Worm (Caenorhabditis elegans) whole organism, L4 larva: ENCODE results near the gene C03A3.2.

ENCODE experiments used
- F37D6.2 ChIP-seq: sonication (generic microtip); optimal IDR thresholded peaks from 2 replicates; lab custom pipeline; 2016; ENCODE audit warnings: mild to moderate bottlenecking, missing genetic modification characterization, missing compliant biosample characterization
- R02D3.7 ChIP-seq: fragments of 150-350 bp; sonication (generic microtip); optimal IDR thresholded peaks from 3 replicates; lab custom pipeline; 2014; ENCODE audit warnings: missing biosample characterization, missing genetic modification characterization
- T20F7.1 ChIP-seq: fragments of 200-800 bp; sonication (Bioruptor generic); optimal IDR thresholded peaks from 2 replicates; lab custom pipeline; 2018; ENCODE audit warnings: mild to moderate bottlenecking, missing genetic modification characterization, missing compliant biosample characterization
- Y75B8A.6 ChIP-seq: fragments of 200-800 bp; sonication (Bioruptor generic); IDR thresholded peaks from 2 replicates; pipeline ENCODE4 v1.3.6; 2022; ENCODE audit warnings: missing genetic modification reagents, missing genetic modification characterization, missing compliant biosample characterization
- aha-1 ChIP-seq: fragments of 150-350 bp; peaks from one replicate; lab custom pipeline; 2014; ENCODE audit warnings: missing biosample characterization, missing genetic modification characterization
- attf-4 ChIP-seq: sonication (generic microtip); optimal IDR thresholded peaks from 3 replicates; lab custom pipeline; 2017; ENCODE audit warnings: missing biosample characterization, missing genetic modification characterization
- daf-16 ChIP-seq, 3 experiments: sonication (generic microtip); optimal IDR thresholded peaks; 2 replicates each; lab custom pipeline; 2016 to 2017; ENCODE audit warnings: missing genetic modification characterization in 3 of 3, missing genetic modification reagents in 3 of 3, mild to moderate bottlenecking in 2 of 3, missing compliant biosample characterization in 2 of 3, missing biosample characterization in 1 of 3, moderate library complexity in 1 of 3
- dmd-6 ChIP-seq: fragments of 200-800 bp; sonication (Bioruptor generic); IDR thresholded peaks from 2 replicates; pipeline ENCODE4 v1.3.6; 2022; ENCODE audit warnings: missing genetic modification reagents, missing genetic modification characterization, missing compliant biosample characterization
- dpl-1 ChIP-seq: fragments of 150-350 bp; optimal IDR thresholded peaks from 2 replicates; lab custom pipeline; 2014; ENCODE audit warnings: missing biosample characterization, missing genetic modification reagents, missing genetic modification characterization
- fkh-10 ChIP-seq: fragments of 150-350 bp; optimal IDR thresholded peaks from 2 replicates; lab custom pipeline; 2014; ENCODE audit warnings: missing biosample characterization, missing genetic modification reagents, missing genetic modification characterization
- hif-1 ChIP-seq, 2 experiments: sonication (generic microtip); optimal IDR thresholded peaks; 2 replicates each; lab custom pipeline; 2016 to 2017; ENCODE audit warnings: missing compliant biosample characterization in 2 of 2, missing genetic modification characterization in 2 of 2, missing genetic modification reagents in 2 of 2, missing genotype in 2 of 2, mild to moderate bottlenecking in 1 of 2
- hlh-11 ChIP-seq: fragments of 200-800 bp; sonication (Bioruptor generic); optimal IDR thresholded peaks from 2 replicates; lab custom pipeline; 2018; ENCODE audit warnings: mild to moderate bottlenecking, missing genetic modification characterization, missing compliant biosample characterization
- hlh-30 ChIP-seq: sonication (generic microtip); optimal IDR thresholded peaks from 2 replicates; lab custom pipeline; 2017; ENCODE audit warnings: antibody characterized with exemption, mild to moderate bottlenecking, missing genetic modification characterization, missing compliant biosample characterization; ENCODE audit not compliant: insufficient read depth
- hmg-1.1 ChIP-seq: fragments of 200-800 bp; sonication (Bioruptor generic); IDR thresholded peaks from 2 replicates; pipeline ENCODE4 v1.3.6; 2022; ENCODE audit warnings: missing genetic modification reagents, missing genetic modification characterization, missing compliant biosample characterization
- lin-1 ChIP-seq: fragments of 200-800 bp; sonication (Bioruptor generic); IDR thresholded peaks from 2 replicates; pipeline ENCODE4 v1.3.6; 2022; ENCODE audit warnings: missing genetic modification reagents, missing genetic modification characterization, missing compliant biosample characterization
- lin-13 ChIP-seq: fragments of 150-350 bp; optimal IDR thresholded peaks from 2 replicates; lab custom pipeline; 2014; ENCODE audit warnings: missing biosample characterization, missing genetic modification reagents, missing genetic modification characterization
- lin-38 ChIP-seq: fragments of 200-800 bp; sonication (Bioruptor generic); IDR thresholded peaks from 2 replicates; pipeline ENCODE4 v1.3.6; 2022; ENCODE audit warnings: missing genetic modification reagents, missing genetic modification characterization, missing compliant biosample characterization
- lin-39 ChIP-seq: fragments of 150-350 bp; optimal IDR thresholded peaks from 2 replicates; lab custom pipeline; 2014; ENCODE audit warnings: missing biosample characterization, missing genetic modification reagents, missing genetic modification characterization
- lsy-2 ChIP-seq, 2 experiments: fragments of 150-350 bp in 1 of 2; sonication (generic microtip) in 1 of 2; optimal IDR thresholded peaks; 2 replicates each; lab custom pipeline; 2014 to 2017; ENCODE audit warnings: missing biosample characterization in 2 of 2, missing genetic modification characterization in 2 of 2
- madf-9 ChIP-seq: fragments of 200-800 bp; sonication (Bioruptor generic); conservative IDR thresholded peaks from 2 replicates; pipeline ENCODE4 v1.3.6; 2022; ENCODE audit warnings: missing genetic modification reagents, missing genetic modification characterization, missing compliant biosample characterization
- mdl-1 ChIP-seq, 2 experiments: fragments of 150-350 bp in 1 of 2; sonication (generic microtip) in 1 of 2; optimal IDR thresholded peaks; 2 replicates each; lab custom pipeline; 2014 to 2017; ENCODE audit warnings: missing biosample characterization in 2 of 2, missing genetic modification characterization in 2 of 2
- mep-1 ChIP-seq: fragments of 150-350 bp; sonication (generic microtip); optimal IDR thresholded peaks from 3 replicates; lab custom pipeline; 2014; ENCODE audit warnings: missing biosample characterization, missing genetic modification characterization
- mes-2 ChIP-seq: sonication (generic microtip); optimal IDR thresholded peaks from 2 replicates; lab custom pipeline; 2016; ENCODE audit warnings: missing genotype, mild to moderate bottlenecking, missing genetic modification characterization, missing compliant biosample characterization; ENCODE audit not compliant: poor library complexity, severe bottlenecking
- mxl-3 ChIP-seq: fragments of 200-800 bp; sonication (Bioruptor generic); optimal IDR thresholded peaks from 2 replicates; lab custom pipeline; 2018; ENCODE audit warnings: mild to moderate bottlenecking, missing genetic modification characterization, missing compliant biosample characterization
- nhr-102 ChIP-seq: sonication (generic microtip); optimal IDR thresholded peaks from 2 replicates; lab custom pipeline; 2016; ENCODE audit warnings: mild to moderate bottlenecking, missing genetic modification characterization, moderate library complexity, missing compliant biosample characterization
- nhr-11 ChIP-seq: fragments of 150-350 bp; optimal IDR thresholded peaks from 2 replicates; lab custom pipeline; 2014; ENCODE audit warnings: missing biosample characterization, missing genetic modification characterization
- nhr-237 ChIP-seq: sonication (generic microtip); optimal IDR thresholded peaks from 2 replicates; lab custom pipeline; 2017; ENCODE audit warnings: missing biosample characterization, missing genetic modification characterization
- nhr-25 ChIP-seq: sonication (generic microtip); optimal IDR thresholded peaks from 2 replicates; lab custom pipeline; 2017; ENCODE audit warnings: missing genetic modification characterization, mild to moderate bottlenecking, missing compliant biosample characterization, antibody characterized with exemption, moderate library complexity, borderline replicate concordance; ENCODE audit not compliant: insufficient read depth
- nhr-28 ChIP-seq: fragments of 150-350 bp; optimal IDR thresholded peaks from 2 replicates; lab custom pipeline; 2014; ENCODE audit warnings: missing biosample characterization, missing genetic modification characterization
- nhr-6 ChIP-seq: fragments of 150-350 bp; optimal IDR thresholded peaks from 2 replicates; lab custom pipeline; 2014; ENCODE audit warnings: missing biosample characterization, missing genetic modification characterization
- nhr-76 ChIP-seq: fragments of 150-350 bp; optimal IDR thresholded peaks from 2 replicates; lab custom pipeline; 2014; ENCODE audit warnings: missing biosample characterization, missing genetic modification characterization
- nhr-77 ChIP-seq: fragments of 150-350 bp; optimal IDR thresholded peaks from 2 replicates; lab custom pipeline; 2014; ENCODE audit warnings: missing biosample characterization, missing genetic modification characterization
- php-3 ChIP-seq: fragments of 200-800 bp; sonication (Bioruptor generic); IDR thresholded peaks from 2 replicates; pipeline ENCODE4 v1.3.6; 2022; ENCODE audit warnings: missing genetic modification reagents, missing genetic modification characterization, missing compliant biosample characterization
- pqm-1 ChIP-seq: sonication (generic microtip); optimal IDR thresholded peaks from 2 replicates; lab custom pipeline; 2017; ENCODE audit warnings: missing biosample characterization, missing genetic modification characterization
- rbr-2 ChIP-seq: sonication (generic microtip); optimal IDR thresholded peaks from 2 replicates; lab custom pipeline; 2016; ENCODE audit warnings: missing genotype, missing genetic modification characterization, missing compliant biosample characterization
- saeg-2 ChIP-seq: fragments of 200-800 bp; sonication (Bioruptor generic); IDR thresholded peaks from 2 replicates; pipeline ENCODE4 v1.3.6; 2022; ENCODE audit warnings: missing genetic modification reagents, missing genetic modification characterization, missing compliant biosample characterization
- set-16 ChIP-seq: fragments of 200-800 bp; sonication (Bioruptor generic); IDR thresholded peaks from 2 replicates; pipeline ENCODE4 v1.3.6; 2022; ENCODE audit warnings: missing genetic modification reagents, missing genetic modification characterization, missing compliant biosample characterization
- spr-1 ChIP-seq: sonication (generic microtip); optimal IDR thresholded peaks from 2 replicates; lab custom pipeline; 2016; ENCODE audit warnings: mild to moderate bottlenecking, missing genetic modification characterization, missing compliant biosample characterization
- tra-1 ChIP-seq: fragments of 200-800 bp; sonication (Bioruptor generic); IDR thresholded peaks from 2 replicates; pipeline ENCODE4 v1.3.6; 2022; ENCODE audit warnings: missing genetic modification reagents, missing genetic modification characterization, missing compliant biosample characterization
- vab-7 ChIP-seq: fragments of 200-800 bp; sonication (Bioruptor generic); IDR thresholded peaks from 2 replicates; pipeline ENCODE4 v1.3.6; 2022; ENCODE audit warnings: missing genetic modification reagents, missing genetic modification characterization, missing compliant biosample characterization

Gene C03A3.2

ce11 chrX:11262319-11263074 lies at the start of gene C03A3.2:
Gene C03A3.2 (plus strand): TSS chrX:11262848.
- TF ChIP-seq lin-38 (peak; percentile 87), php-3 (GFP tag; lab: Robert Waterston, UW) (no peak), daf-16 (GFP tag; optimal IDR thresholded peaks at IDR 0.05; lab: Kevin White, UChicago) (peak in 1 of 2 experiments; percentile 62), daf-16 (tag; optimal IDR thresholded peaks at IDR 0.05; lab: Kevin White, UChicago) (peak; percentile 44), nhr-77 (tag; lab: Kevin White, UChicago) (peak; percentile 5), nhr-11 (tag; lab: Kevin White, UChicago) (peak; percentile 55), mes-2 (peak; percentile 66), mdl-1 (tag; optimal IDR thresholded peaks at IDR 0.05; lab: Kevin White, UChicago) (peak in 1 of 2 experiments; percentile 82), vab-7 (GFP tag; lab: Robert Waterston, UW) (0 out of 2 replicates have a peak, but pooled peaks have one; percentile 26), lin-13 (GFP tag; lab: Kevin White, UChicago) (peak; percentile 47), nhr-25 (tag; lab: Kevin White, UChicago) (peak; percentile 40), dpl-1 (peak; percentile 70), tra-1 (GFP tag; lab: Robert Waterston, UW) (no peak), hlh-30 (tag; lab: Kevin White, UChicago) (peak; percentile 58), rbr-2 (tag; lab: Kevin White, UChicago) (peak; percentile 83), hif-1 (tag; optimal IDR thresholded peaks at IDR 0.05; lab: Kevin White, UChicago) (peak in 1 of 2 experiments; percentile 28), nhr-76 (tag; lab: Kevin White, UChicago) (no peak), dmd-6 (GFP tag; lab: Robert Waterston, UW) (no peak), nhr-28 (tag; lab: Kevin White, UChicago) (peak; percentile 21), Y75B8A.6 (GFP tag; lab: Robert Waterston, UW) (no peak), set-16 (GFP tag; lab: Robert Waterston, UW) (no peak), madf-9 (GFP tag; lab: Robert Waterston, UW) (0 out of 2 replicates have a peak, but pooled peaks have one; percentile 6), mxl-3 (GFP tag; lab: Kevin White, UChicago) (peak; percentile 82), aha-1 (peak; percentile 58), saeg-2 (GFP tag; lab: Robert Waterston, UW) (no peak), lin-39 (no peak), lsy-2 (tag; optimal IDR thresholded peaks at IDR 0.05; lab: Kevin White, UChicago) (peak; percentile 38 to 75), F37D6.2 (tag; lab: Kevin White, UChicago) (peak; percentile 20), spr-1 (tag; lab: Kevin White, UChicago) (peak; percentile 29), pqm-1 (peak; percentile 72), hlh-11 (tag; lab: Kevin White, UChicago) (peak; percentile 89), nhr-6 (tag; lab: Kevin White, UChicago) (peak; percentile 64), nhr-237 (tag; lab: Kevin White, UChicago) (no peak), mep-1 (tag; lab: Kevin White, UChicago) (peak; percentile 83), nhr-102 (tag; lab: Kevin White, UChicago) (no peak), fkh-10 (GFP tag; lab: Kevin White, UChicago) (peak; percentile 70), attf-4 (tag; lab: Kevin White, UChicago) (no peak), lin-1 (GFP tag; lab: Robert Waterston, UW) (no peak), hmg-1.1 (GFP tag; lab: Robert Waterston, UW) (peak; percentile 70; the same call in 1 of the 2 replicates), R02D3.7 (tag; lab: Kevin White, UChicago) (no peak), T20F7.1 (GFP tag; lab: Kevin White, UChicago) (no peak)
